Fruit fly (Drosophila melanogaster) whole organism, embryonic: ENCODE measurements around the gene RhoGAPp190.
A peak's percentile ranks its signal among the peaks of the same experiment; 100 is the strongest.

Experiments used
- Atf3 ChIP-seq: fragments of 200-800 bp; sonication (Bioruptor generic); optimal IDR thresholded peaks from 3 replicates; lab custom pipeline; 2016; ENCODE audit warnings: missing biosample characterization, missing genetic modification characterization
- CG10147 ChIP-seq: fragments of 200-800 bp; sonication (Bioruptor generic); optimal IDR thresholded peaks from 2 replicates; lab custom pipeline; 2019; ENCODE audit warnings: missing biosample characterization, mild to moderate bottlenecking, missing genetic modification characterization, moderate library complexity
- CG10979 ChIP-seq: fragments of 200-800 bp; sonication (Bioruptor generic); optimal IDR thresholded peaks from 2 replicates; lab custom pipeline; 2018; ENCODE audit warnings: missing biosample characterization, mild to moderate bottlenecking, missing genetic modification characterization, moderate library complexity
- CG12391 ChIP-seq: fragments of 200-800 bp; sonication (Bioruptor generic); optimal IDR thresholded peaks from 3 replicates; lab custom pipeline; 2018; ENCODE audit warnings: missing biosample characterization, mild to moderate bottlenecking, missing genetic modification characterization, moderate library complexity
- CG15269 ChIP-seq: fragments of 200-800 bp; sonication (Bioruptor generic); optimal IDR thresholded peaks from 2 replicates; lab custom pipeline; 2018; ENCODE audit warnings: missing biosample characterization, mild to moderate bottlenecking, missing genetic modification characterization, moderate library complexity
- CG17328 ChIP-seq: fragments of 200-800 bp; sonication (Bioruptor generic); IDR thresholded peaks from 2 replicates; pipeline ENCODE4 v1.3.6; 2022; ENCODE audit warnings: missing biosample characterization, missing genetic modification characterization
- CG17385 ChIP-seq: fragments of 200-800 bp; sonication (Bioruptor generic); optimal IDR thresholded peaks from 3 replicates; lab custom pipeline; 2018; ENCODE audit warnings: missing biosample characterization, mild to moderate bottlenecking, missing genetic modification characterization
- CG18599 ChIP-seq: fragments of 200-800 bp; sonication (Bioruptor generic); optimal IDR thresholded peaks from 3 replicates; lab custom pipeline; 2017; ENCODE audit warnings: missing biosample characterization, missing genetic modification characterization, mild to moderate bottlenecking, moderate library complexity, missing genetic modification reagents
- CG18619 ChIP-seq: fragments of 200-800 bp; sonication (Bioruptor generic); optimal IDR thresholded peaks from 3 replicates; lab custom pipeline; 2017; ENCODE audit warnings: missing biosample characterization, mild to moderate bottlenecking, missing genetic modification characterization
- CG2120 ChIP-seq: fragments of 200-800 bp; sonication (Bioruptor generic); optimal IDR thresholded peaks from 3 replicates; lab custom pipeline; 2016; ENCODE audit warnings: missing biosample characterization, missing genetic modification characterization
- CG3065 ChIP-seq: fragments of 200-800 bp; sonication (Bioruptor generic); optimal IDR thresholded peaks from 2 replicates; lab custom pipeline; 2016; ENCODE audit warnings: missing biosample characterization, missing genetic modification characterization
- CG31388 ChIP-seq: fragments of 200-800 bp; sonication (Bioruptor generic); optimal IDR thresholded peaks from 2 replicates; lab custom pipeline; 2016; ENCODE audit warnings: missing biosample characterization, missing genetic modification characterization
- CG3407 ChIP-seq: fragments of 200-800 bp; sonication (Bioruptor generic); optimal IDR thresholded peaks from 2 replicates; lab custom pipeline; 2018; ENCODE audit warnings: missing biosample characterization, mild to moderate bottlenecking, missing genetic modification characterization
- CG4854 ChIP-seq: fragments of 200-800 bp; sonication (Bioruptor generic); optimal IDR thresholded peaks from 2 replicates; lab custom pipeline; 2016; ENCODE audit warnings: missing biosample characterization, missing genetic modification characterization, inconsistent platforms
- CG6175 ChIP-seq: fragments of 200-800 bp; sonication (Bioruptor generic); IDR thresholded peaks from 3 replicates; pipeline ENCODE4 v1.3.6; 2022; ENCODE audit warnings: missing biosample characterization, missing genetic modification characterization
- CG6689 ChIP-seq: fragments of 200-800 bp; sonication (Bioruptor generic); IDR thresholded peaks from 2 replicates; pipeline ENCODE4 v1.3.6; 2022; ENCODE audit warnings: missing biosample characterization, missing genetic modification characterization
- CG8290 ChIP-seq, 3 experiments: fragments of 200-800 bp; sonication (Bioruptor generic); optimal IDR thresholded peaks; 2 replicates each; lab custom pipeline; 2016 to 2019; ENCODE audit warnings: missing biosample characterization in 3 of 3, missing genetic modification characterization in 3 of 3, mild to moderate bottlenecking in 2 of 3, moderate library complexity in 1 of 3
- D19A ChIP-seq: fragments of 200-800 bp; optimal IDR thresholded peaks from 3 replicates; lab custom pipeline; 2019; ENCODE audit warnings: missing biosample characterization, mild to moderate bottlenecking, missing genetic modification characterization, moderate library complexity
- Fer1 ChIP-seq: fragments of 200-800 bp; sonication (Bioruptor generic); optimal IDR thresholded peaks from 2 replicates; lab custom pipeline; 2017; ENCODE audit warnings: missing biosample characterization, mild to moderate bottlenecking, missing genetic modification characterization
- HHEX ChIP-seq: fragments of 200-800 bp; sonication (Bioruptor generic); optimal IDR thresholded peaks from 3 replicates; lab custom pipeline; 2017; ENCODE audit warnings: missing biosample characterization, mild to moderate bottlenecking, missing genetic modification characterization, missing genetic modification reagents
- Lpt ChIP-seq: fragments of >200 bp; optimal IDR thresholded peaks from 2 replicates; lab custom pipeline; 2018; ENCODE audit warnings: missing biosample characterization, missing genetic modification characterization
- Mad ChIP-seq: fragments of 200-800 bp; sonication (Bioruptor generic); optimal IDR thresholded peaks from 2 replicates; lab custom pipeline; 2016; ENCODE audit warnings: missing biosample characterization, missing genetic modification characterization
- NC2α ChIP-seq: fragments of 200-800 bp; sonication (Bioruptor generic); optimal IDR thresholded peaks from 2 replicates; lab custom pipeline; 2016; ENCODE audit warnings: missing biosample characterization, missing genetic modification characterization
- Nf-YC ChIP-seq: fragments of 200-800 bp; optimal IDR thresholded peaks from 3 replicates; lab custom pipeline; 2019; ENCODE audit warnings: missing biosample characterization, mild to moderate bottlenecking, missing genetic modification characterization, moderate library complexity
- Opbp ChIP-seq: fragments of 200-800 bp; sonication (Bioruptor generic); IDR thresholded peaks from 3 replicates; pipeline ENCODE4 v1.3.6; 2022; ENCODE audit warnings: missing biosample characterization, missing genetic modification characterization; ENCODE audit not compliant: partially characterized antibody
- abd-A ChIP-seq: fragments of 200-800 bp; sonication (Bioruptor generic); optimal IDR thresholded peaks from 3 replicates; lab custom pipeline; 2019; ENCODE audit warnings: missing biosample characterization, mild to moderate bottlenecking, missing genetic modification characterization, moderate library complexity
- chif ChIP-seq, 2 experiments: fragments of 200-800 bp; sonication (Bioruptor generic); optimal IDR thresholded peaks; 3 replicates each; lab custom pipeline; 2016; ENCODE audit warnings: missing biosample characterization in 2 of 2, missing genetic modification characterization in 2 of 2
- croc ChIP-seq: fragments of 200-800 bp; sonication (Bioruptor generic); conservative IDR thresholded peaks from 3 replicates; pipeline ENCODE4 v1.3.6; 2022; ENCODE audit warnings: missing biosample characterization, missing genetic modification characterization
- cwo ChIP-seq: fragments of 200-800 bp; sonication (Bioruptor generic); optimal IDR thresholded peaks from 3 replicates; lab custom pipeline; 2017; ENCODE audit warnings: missing biosample characterization, missing genetic modification characterization, mild to moderate bottlenecking, moderate library complexity, missing genetic modification reagents
- esg ChIP-seq: fragments of 200-800 bp; sonication (Bioruptor generic); conservative IDR thresholded peaks from 2 replicates; pipeline ENCODE4 v1.3.6; 2022; ENCODE audit warnings: missing biosample characterization, missing genetic modification characterization
- gfzf ChIP-seq: fragments of 200-800 bp; sonication (Bioruptor generic); optimal IDR thresholded peaks from 2 replicates; lab custom pipeline; 2016; ENCODE audit warnings: missing biosample characterization, mild to moderate bottlenecking, missing genetic modification characterization, moderate library complexity
- grau ChIP-seq: fragments of 200-800 bp; optimal IDR thresholded peaks from 3 replicates; lab custom pipeline; 2019; ENCODE audit warnings: missing biosample characterization, mild to moderate bottlenecking, missing genetic modification characterization, moderate library complexity
- gt ChIP-seq: fragments of 200-800 bp; sonication (Bioruptor generic); IDR thresholded peaks from 2 replicates; pipeline ENCODE4 v1.3.6; 2022; ENCODE audit warnings: missing biosample characterization, missing genetic modification characterization
- ham ChIP-seq: fragments of 200-800 bp; sonication (Bioruptor generic); IDR thresholded peaks from 2 replicates; pipeline ENCODE4 v1.3.6; 2022; ENCODE audit warnings: missing biosample characterization, missing genetic modification characterization
- kah ChIP-seq: fragments of 200-800 bp; sonication (Bioruptor generic); optimal IDR thresholded peaks from 2 replicates; lab custom pipeline; 2018; ENCODE audit warnings: missing biosample characterization, mild to moderate bottlenecking, missing genetic modification characterization
- lab ChIP-seq: fragments of 200-800 bp; sonication (Bioruptor generic); optimal IDR thresholded peaks from 3 replicates; lab custom pipeline; 2017; ENCODE audit warnings: missing biosample characterization, missing genetic modification characterization, mild to moderate bottlenecking, moderate library complexity, missing genetic modification reagents
- lov ChIP-seq, 2 experiments: fragments of 200-800 bp in 1 of 2; fragments of >200 bp in 1 of 2; sonication (Bioruptor generic) in 1 of 2; IDR thresholded peaks in 1 of 2; optimal IDR thresholded peaks in 1 of 2; 2 replicates in 1 of 2; 3 replicates in 1 of 2; pipeline versions ENCODE4 v1.3.6 to Lab custom; 2017 to 2022; ENCODE audit warnings: missing biosample characterization in 1 of 2, missing genetic modification characterization in 1 of 2
- mld ChIP-seq: fragments of 200-800 bp; sonication (Bioruptor generic); IDR thresholded peaks from 3 replicates; pipeline ENCODE4 v1.3.6; 2022; ENCODE audit warnings: missing biosample characterization, missing genetic modification characterization; ENCODE audit not compliant: partially characterized antibody
- nau ChIP-seq: fragments of 200-800 bp; sonication (Bioruptor generic); optimal IDR thresholded peaks from 3 replicates; lab custom pipeline; 2017; ENCODE audit warnings: missing biosample characterization, mild to moderate bottlenecking, missing genetic modification characterization, missing genetic modification reagents
- nmo ChIP-seq: fragments of 200-800 bp; sonication (Bioruptor generic); optimal IDR thresholded peaks from 2 replicates; lab custom pipeline; 2018; ENCODE audit warnings: missing biosample characterization, mild to moderate bottlenecking, missing genetic modification characterization, moderate library complexity
- oc ChIP-seq: fragments of 200-800 bp; sonication (Bioruptor generic); optimal IDR thresholded peaks from 2 replicates; lab custom pipeline; 2018; ENCODE audit warnings: missing biosample characterization, mild to moderate bottlenecking, missing genetic modification characterization, moderate library complexity
- onecut ChIP-seq: fragments of 200-800 bp; sonication (Bioruptor generic); IDR thresholded peaks from 2 replicates; pipeline ENCODE4 v1.3.6; 2022; ENCODE audit warnings: missing biosample characterization, missing genetic modification characterization
- prd ChIP-seq, 3 experiments: fragments of >200 bp in 2 of 3; fragments of 200-800 bp in 1 of 3; sonication (Bioruptor generic) in 1 of 3; optimal IDR thresholded peaks in 2 of 3; IDR thresholded peaks in 1 of 3; 2 replicates in 2 of 3; 3 replicates in 1 of 3; pipeline versions ENCODE4 v1.3.6 to Lab custom; 2017 to 2022; ENCODE audit warnings: missing biosample characterization in 1 of 3, missing genetic modification characterization in 1 of 3
- scrt ChIP-seq: fragments of 200-800 bp; sonication (Bioruptor generic); optimal IDR thresholded peaks from 2 replicates; lab custom pipeline; 2018; ENCODE audit warnings: missing biosample characterization, mild to moderate bottlenecking, missing genetic modification characterization, moderate library complexity
- slp2 ChIP-seq: fragments of 200-800 bp; sonication (Bioruptor generic); optimal IDR thresholded peaks from 2 replicates; lab custom pipeline; 2016; ENCODE audit warnings: missing biosample characterization, missing genetic modification characterization
- trh ChIP-seq: fragments of 200-800 bp; sonication (Bioruptor generic); optimal IDR thresholded peaks from 2 replicates; lab custom pipeline; 2016; ENCODE audit warnings: missing biosample characterization, missing genetic modification characterization
- wdn ChIP-seq: fragments of 200-800 bp; sonication (Bioruptor generic); IDR thresholded peaks from 2 replicates; pipeline ENCODE4 v1.3.6; 2022; ENCODE audit warnings: missing biosample characterization, missing genetic modification characterization
- wek ChIP-seq: fragments of 200-800 bp; sonication (Bioruptor generic); optimal IDR thresholded peaks from 3 replicates; lab custom pipeline; 2018; ENCODE audit warnings: missing biosample characterization, mild to moderate bottlenecking, missing genetic modification characterization, moderate library complexity

RhoGAPp190 gene

DNA sequence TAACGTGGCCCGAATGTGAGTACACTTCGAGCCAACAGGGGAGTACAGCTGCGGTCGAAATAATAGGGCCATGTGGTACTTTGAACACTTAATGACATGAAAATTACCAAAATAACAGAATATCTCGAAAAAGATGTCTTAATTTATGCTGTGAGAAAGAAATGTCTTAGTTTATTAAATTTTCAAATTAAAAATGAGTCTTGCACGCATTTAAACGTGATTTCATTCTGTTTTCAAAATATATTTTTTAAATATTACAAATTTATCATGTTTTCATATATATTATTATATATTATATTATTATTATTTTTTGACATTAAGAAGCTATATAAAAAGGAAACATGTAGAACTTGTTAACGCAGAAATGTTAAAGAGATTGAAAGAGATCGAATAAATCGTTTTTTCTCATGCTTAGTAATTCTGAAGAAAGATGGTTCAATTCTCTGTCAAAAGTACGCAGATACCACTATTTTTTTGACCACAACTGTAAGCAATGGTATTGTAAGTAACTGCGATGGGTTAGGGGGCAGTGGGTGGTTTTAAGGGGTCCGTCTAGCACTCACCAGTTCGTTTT is 42.6 kb upstream of the RhoGAPp190 start (continued):
- TF ChIP-seq CG4854 (GFP tag; lab: Kevin White, UChicago) (no peak), CG15269 (tag; lab: Kevin White, UChicago) (peak; percentile 34), CG31388 (GFP tag; lab: Kevin White, UChicago) (no peak), CG10147 (GFP tag; lab: Kevin White, UChicago) (peak; percentile 53), wdn (GFP tag; lab: Robert Waterston, UW) (no peak), HHEX (GFP tag; lab: Kevin White, UChicago) (peak; percentile 21), trh (GFP tag; lab: Kevin White, UChicago) (no peak), esg (GFP tag; lab: Robert Waterston, UW) (no peak), oc (tag; lab: Kevin White, UChicago) (no peak), ham (GFP tag; lab: Robert Waterston, UW) (no peak), CG3065 (GFP tag; lab: Kevin White, UChicago) (no peak), CG17385 (GFP tag; lab: Kevin White, UChicago) (peak; percentile 28), Nf-YC (tag; lab: Kevin White, UChicago) (peak; percentile 24), lov (optimal IDR thresholded peaks at IDR 0.05; lab: Kevin White, UChicago) (no peak), lov (GFP tag; IDR thresholded peaks at IDR 0.05; lab: Robert Waterston, UW) (0 out of 3 replicates have a peak, but pooled peaks have one; percentile 2), mld (no peak), cwo (GFP tag; lab: Kevin White, UChicago) (peak; percentile 23), gt (GFP tag; lab: Robert Waterston, UW) (no peak), croc (GFP tag; lab: Robert Waterston, UW) (no peak), Fer1 (peak; percentile 44), CG2120 (GFP tag; lab: Kevin White, UChicago) (peak; percentile 8), CG6175 (GFP tag; lab: Robert Waterston, UW) (no peak), CG18619 (peak; percentile 5), Mad (GFP tag; lab: Kevin White, UChicago) (no peak), grau (tag; lab: Kevin White, UChicago) (peak; percentile 24), CG12391 (tag; lab: Kevin White, UChicago) (peak; percentile 10), onecut (no peak), D19A (peak; percentile 14), chif (GFP tag; optimal IDR thresholded peaks at IDR 0.05; lab: Kevin White, UChicago) (no peak), CG8290 (GFP tag; optimal IDR thresholded peaks at IDR 0.05; lab: Kevin White, UChicago) (no peak), CG8290 (tag; optimal IDR thresholded peaks at IDR 0.05; lab: Kevin White, UChicago) (peak in 1 of 2 experiments; percentile 6), lab (GFP tag; lab: Kevin White, UChicago) (peak; percentile 24), slp2 (GFP tag; lab: Kevin White, UChicago) (no peak), kah (GFP tag; lab: Kevin White, UChicago) (no peak), Atf3 (no peak), Lpt (no peak), CG10979 (peak; percentile 36), nau (GFP tag; lab: Kevin White, UChicago) (no peak), CG18599 (GFP tag; lab: Kevin White, UChicago) (peak; percentile 16), CG3407 (GFP tag; lab: Kevin White, UChicago) (no peak), gfzf (no peak), Opbp (GFP tag; lab: Robert Waterston, UW) (no peak), scrt (GFP tag; lab: Kevin White, UChicago) (no peak), prd (optimal IDR thresholded peaks at IDR 0.05; lab: Kevin White, UChicago) (no peak), prd (GFP tag; IDR thresholded peaks at IDR 0.05; lab: Robert Waterston, UW) (0 out of 3 replicates have a peak, but pooled peaks have one; percentile 12), NC2α (no peak), CG17328 (0 out of 2 replicates have a peak, but pooled peaks have one; percentile 20), CG6689 (GFP tag; lab: Robert Waterston, UW) (0 out of 2 replicates have a peak, but pooled peaks have one; percentile 17), nmo (GFP tag; lab: Kevin White, UChicago) (peak; percentile 54), abd-A (tag; lab: Kevin White, UChicago) (no peak), wek (GFP tag; lab: Kevin White, UChicago) (no peak)
